Fruit fly (Drosophila melanogaster) ovary, adult (tissue): ENCODE results near the gene Tim17a1.

Source experiments
- CG17801 ChIP-seq: fragments of 200-800 bp; optimal IDR thresholded peaks from 2 replicates; lab custom pipeline; 2019; ENCODE audit warnings: missing biosample characterization, mild to moderate bottlenecking, missing genetic modification characterization, moderate library complexity; ENCODE audit not compliant: partially characterized antibody

Tim17a1 gene

dm6 chr3R:12364580-12364979 lies at the start of gene Tim17a1:
TSS of gene Tim17a1 (minus strand) at chr3R:12364680.
- TF ChIP-seq CG17801, result no peak

dm6 chr3R:12413274-12413958 lies 48.9 kb upstream of the Tim17a1 start, which contains the start of the genes Dip-C and pps:
TSS of gene Dip-C (minus strand) at chr3R:12413759.
TSS of gene pps (plus strand) at chr3R:12413828.
- TF ChIP-seq CG17801, result peak; percentile 41

dm6 chr3R:12411449-12411848 lies 47.0 kb upstream of the Tim17a1 start:
- no peak for TF ChIP-seq CG17801

- peak; percentile 25 for TF ChIP-seq CG17801
Observed at dm6 chr3R:12408160-12408559, 43.7 kb upstream of the Tim17a1 start, which contains the start of gene CG5196. TSS of gene CG5196 (plus strand) at chr3R:12408316.

dm6 chr3R:12406235-12407196 lies 42.0 kb upstream of the Tim17a1 start, which contains the start of gene CG5167:
TSS of gene CG5167 (plus strand) at chr3R:12406532.
- TF ChIP-seq CG17801, result peak; percentile 75

- no peak for TF ChIP-seq CG17801
Observed at dm6 chr3R:12405928-12406234, 41.4 kb upstream of the Tim17a1 start, which contains the start of gene Cyp9f2. TSS of gene Cyp9f2 (minus strand) at chr3R:12406028.

dm6 chr3R:12405134-12405533 lies 40.7 kb upstream of the Tim17a1 start:
- no peak for TF ChIP-seq CG17801

dm6 chr3R:12402935-12403334 lies 38.5 kb upstream of the Tim17a1 start:
- TF ChIP-seq CG17801, result peak; percentile 100

dm6 chr3R:12401672-12402296 lies 37.3 kb upstream of the Tim17a1 start, which contains the start of gene DNAlig3:
TSS of gene DNAlig3 (minus strand) at chr3R:12401839.
- TF ChIP-seq CG17801, result peak; percentile 67

dm6 chr3R:12398620-12399247 lies 34.3 kb upstream of the Tim17a1 start, which contains the start of gene Cyp9f3:
TSS of gene Cyp9f3 (minus strand) at chr3R:12398929.
- TF ChIP-seq CG17801, result no peak

- TF ChIP-seq CG17801, result peak; percentile 19
Observed at dm6 chr3R:12398054-12398453, 33.6 kb upstream of the Tim17a1 start.

dm6 chr3R:12395880-12396279 lies 31.4 kb upstream of the Tim17a1 start, which contains the start of the genes CG10096 and CG10097:
TSS of gene CG10096 (minus strand) at chr3R:12395980.
TSS of gene CG10097 (minus strand) at chr3R:12395980.
- TF ChIP-seq CG17801, result no peak

- no peak for TF ChIP-seq CG17801
Observed at dm6 chr3R:12386965-12387364, 22.5 kb upstream of the Tim17a1 start, which contains the start of gene CG33098. TSS of gene CG33098 (plus strand) at chr3R:12387188.

- TF ChIP-seq CG17801, result no peak
Observed at dm6 chr3R:12385949-12386348, 21.5 kb upstream of the Tim17a1 start, which contains the start of gene Sol1. TSS of gene Sol1 (plus strand) at chr3R:12386249.

- TF ChIP-seq CG17801, result no peak
Observed at dm6 chr3R:12384274-12384673, 19.8 kb upstream of the Tim17a1 start.

- no peak for TF ChIP-seq CG17801
Observed at dm6 chr3R:12383784-12384183, 19.3 kb upstream of the Tim17a1 start.
